Fruit fly (Drosophila melanogaster): ENCODE measurements around the gene Sgs8.

- TF ChIP-seq Myc (optimal IDR thresholded peaks at IDR 0.05) = no peak
- TF ChIP-seq h (optimal IDR thresholded peaks at IDR 0.05) = no peak
- TF ChIP-seq insv (optimal IDR thresholded peaks at IDR 0.05) = no peak
- no peak for TF ChIP-seq Sin3A (optimal IDR thresholded peaks at IDR 0.05)
- no peak for TF ChIP-seq ttk (optimal IDR thresholded peaks at IDR 0.05)
Measured at dm6 chr3L:11466985-11467384, 42.2 kb downstream of the Sgs8 start.
